Worm (Caenorhabditis elegans): ENCODE data around the gene pdi-2.

DNA sequence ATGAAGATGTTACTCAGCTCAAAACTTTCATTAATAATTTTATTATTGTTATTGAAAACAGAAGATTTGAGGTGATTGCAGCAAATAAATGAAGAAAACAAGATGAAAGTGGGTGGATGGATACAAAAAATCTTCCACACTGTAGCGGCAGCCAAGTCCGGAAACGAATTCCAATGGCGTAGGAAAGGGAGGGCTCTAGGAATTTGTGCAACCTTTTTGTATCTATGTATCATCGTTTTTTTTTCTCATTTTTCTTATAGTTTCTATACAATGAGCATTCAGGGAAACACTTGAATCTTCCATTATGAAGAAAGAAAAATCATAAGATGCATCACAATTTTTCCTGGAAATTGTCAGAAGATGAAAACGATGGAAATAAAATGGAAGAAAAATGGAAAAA, 23.5 kb upstream of the pdi-2 start:
- TF ChIP-seq lin-13 (GFP tag; optimal IDR thresholded peaks at IDR 0.05) = no peak
- no peak for TF ChIP-seq nhr-90 (tag; optimal IDR thresholded peaks at IDR 0.05; ENCODE audit: poor library complexity)
- TF ChIP-seq unc-98 (GFP tag; IDR thresholded peaks at IDR 0.05) = no peak
- TF ChIP-seq nhr-28 (tag; optimal IDR thresholded peaks at IDR 0.05) = no peak
- TF ChIP-seq hpl-2 (GFP tag; optimal IDR thresholded peaks at IDR 0.05) = no peak
- TF ChIP-seq fkh-8 (tag; optimal IDR thresholded peaks at IDR 0.05) = no peak
- no peak for TF ChIP-seq fkh-10 (GFP tag; optimal IDR thresholded peaks at IDR 0.05)
- no peak for TF ChIP-seq zag-1 (tag; optimal IDR thresholded peaks at IDR 0.05)
- TF ChIP-seq nhr-11 (tag; optimal IDR thresholded peaks at IDR 0.05) = no peak
- TF ChIP-seq sox-4 (tag; optimal IDR thresholded peaks at IDR 0.05) = no peak
